ENCODE assay signal across 5 fruit fly cellular contexts in the genomic region with DNA sequence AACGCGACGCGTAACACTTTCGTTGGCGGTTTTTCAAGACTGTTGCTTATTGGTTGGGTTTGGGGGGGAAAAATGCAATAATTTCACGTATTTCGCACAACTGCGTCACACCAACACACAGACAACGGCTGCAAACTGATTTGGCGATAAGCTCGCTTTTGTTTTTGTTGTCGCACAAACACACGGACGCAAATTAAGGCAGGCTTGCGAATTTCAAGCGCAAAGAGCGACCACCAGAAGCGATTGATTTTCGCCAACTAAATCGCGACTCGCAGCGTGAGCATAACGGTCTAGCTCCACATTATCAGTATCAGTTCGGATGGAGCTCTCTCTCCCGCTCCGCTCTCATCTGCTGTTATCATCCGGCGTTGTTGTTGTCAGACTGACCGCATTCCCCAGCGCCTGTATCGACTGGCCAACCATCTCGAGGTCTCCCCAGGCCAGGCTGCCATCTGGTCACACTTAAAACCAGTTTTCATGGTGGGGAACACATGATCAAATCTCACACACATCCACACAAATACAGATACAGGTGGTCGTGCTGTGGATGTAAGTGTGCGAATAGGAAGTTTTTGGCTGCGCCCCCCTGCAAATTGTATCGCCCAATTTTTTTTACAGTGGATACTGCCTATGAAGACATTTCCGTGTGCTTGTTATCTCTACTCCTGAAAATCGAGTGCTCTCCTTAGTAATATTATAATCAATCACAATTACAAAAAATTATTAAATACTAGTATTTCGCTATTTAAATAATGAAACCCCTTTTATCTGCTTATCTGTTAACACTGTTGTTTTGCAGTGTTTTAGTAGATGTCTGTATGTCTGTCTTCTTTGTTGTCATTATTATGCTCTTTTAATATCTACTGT.
TF ChIP-seq lines count a peak whose summit lies in the region.

No protein-coding gene starts in this region.

- TF ChIP-seq CTCF in whole organism, embryonic (GFP tag; optimal IDR thresholded peaks at IDR 0.05; lab: Kevin White, UChicago), result no peak

TF ChIP-seq in whole organism, adult, 20 proteins besides CTCF, POLR2A, EP300 and RAD21 (continues in another document):
- TF ChIP-seq cic (GFP tag; optimal IDR thresholded peaks at IDR 0.05; lab: Kevin White, UChicago), result peak; percentile 90
- TF ChIP-seq CG14711 (tag; optimal IDR thresholded peaks at IDR 0.05; lab: Kevin White, UChicago), result peak; percentile 70
- TF ChIP-seq Hr96 (GFP tag; optimal IDR thresholded peaks at IDR 0.05; lab: Kevin White, UChicago), result peak; percentile 70
- peak; percentile 41 for TF ChIP-seq CG7045 (GFP tag; optimal IDR thresholded peaks at IDR 0.05; lab: Kevin White, UChicago)
- peak; percentile 79 for TF ChIP-seq kay (GFP tag; lab: Kevin White, UChicago; ENCODE audit: borderline replicate concordance)
- TF ChIP-seq ovo (GFP tag; optimal IDR thresholded peaks at IDR 0.05; lab: Kevin White, UChicago), result peak; percentile 84
- peak; percentile 97 for TF ChIP-seq pad (GFP tag; optimal IDR thresholded peaks at IDR 0.05; lab: Kevin White, UChicago)
- peak; percentile 63 for TF ChIP-seq CG5204 (GFP tag; optimal IDR thresholded peaks at IDR 0.05; lab: Kevin White, UChicago)
- TF ChIP-seq toe (GFP tag; optimal IDR thresholded peaks at IDR 0.05; lab: Kevin White, UChicago), result peak; percentile 58
- TF ChIP-seq CG7101 (tag; optimal IDR thresholded peaks at IDR 0.05; lab: Kevin White, UChicago), result peak; percentile 65
- TF ChIP-seq CG1620 (GFP tag; optimal IDR thresholded peaks at IDR 0.05; lab: Kevin White, UChicago), result peak; percentile 74
- TF ChIP-seq CG12768 (GFP tag; optimal IDR thresholded peaks at IDR 0.05; lab: Kevin White, UChicago), result peak; percentile 43
- peak; percentile 35 for TF ChIP-seq CG33017 (tag; optimal IDR thresholded peaks at IDR 0.05; lab: Kevin White, UChicago)
- peak; percentile 60 for TF ChIP-seq CG11617 (GFP tag; optimal IDR thresholded peaks at IDR 0.05; lab: Kevin White, UChicago)
- TF ChIP-seq bab1 (GFP tag; optimal IDR thresholded peaks at IDR 0.05; lab: Kevin White, UChicago), result peak; percentile 83
- no peak for TF ChIP-seq cnc (optimal IDR thresholded peaks at IDR 0.05; lab: Kevin White, UChicago)

TF ChIP-seq in whole organism, embryonic, 481 proteins besides CTCF, POLR2A, EP300 and RAD21 (continues in another document):
- TF ChIP-seq bigmax (GFP tag; optimal IDR thresholded peaks at IDR 0.05; lab: Kevin White, UChicago) (no peak), mirr (GFP tag; optimal IDR thresholded peaks at IDR 0.05; lab: Kevin White, UChicago) (peak; percentile 59), Hand (GFP tag; optimal IDR thresholded peaks at IDR 0.05; lab: Kevin White, UChicago) (peak; percentile 1), CG4424 (GFP tag; optimal IDR thresholded peaks at IDR 0.05; lab: Kevin White, UChicago) (peak; percentile 35), Nf-YB (GFP tag; optimal IDR thresholded peaks at IDR 0.05; lab: Kevin White, UChicago) (no peak), prd (optimal IDR thresholded peaks at IDR 0.05; lab: Kevin White, UChicago) (no peak), prd (GFP tag; IDR thresholded peaks at IDR 0.05; lab: Robert Waterston, UW) (peak; percentile 57; the same call in 2 of the 3 replicates), Myb (GFP tag; optimal IDR thresholded peaks at IDR 0.05; lab: Kevin White, UChicago) (peak; percentile 4), Sry-β (GFP tag; optimal IDR thresholded peaks at IDR 0.05; lab: Kevin White, UChicago) (no peak), C15 (GFP tag; IDR thresholded peaks at IDR 0.05; lab: Robert Waterston, UW) (no peak), Kr (GFP tag; optimal IDR thresholded peaks at IDR 0.05; lab: Kevin White, UChicago) (no peak), ci (GFP tag; IDR thresholded peaks at IDR 0.05; lab: Robert Waterston, UW) (peak; percentile 67; the same call in 2 of the 3 replicates), CG2120 (GFP tag; optimal IDR thresholded peaks at IDR 0.05; lab: Kevin White, UChicago) (peak; percentile 89), Usf (GFP tag; optimal IDR thresholded peaks at IDR 0.05; lab: Kevin White, UChicago) (peak; percentile 57), sug (tag; optimal IDR thresholded peaks at IDR 0.05; lab: Kevin White, UChicago) (peak; percentile 100), pum (GFP tag; optimal IDR thresholded peaks at IDR 0.05; lab: Kevin White, UChicago) (no peak)

TF ChIP-seq in whole organism, prepupa, 60 proteins besides CTCF, POLR2A, EP300 and RAD21 (continues in another document):
- TF ChIP-seq Hr39 (GFP tag; optimal IDR thresholded peaks at IDR 0.05; lab: Kevin White, UChicago) (peak; percentile 65), achi (GFP tag; optimal IDR thresholded peaks at IDR 0.05; lab: Kevin White, UChicago) (peak; percentile 59), lz (GFP tag; optimal IDR thresholded peaks at IDR 0.05; lab: Kevin White, UChicago) (peak; percentile 49), CG6276 (GFP tag; optimal IDR thresholded peaks at IDR 0.05; lab: Kevin White, UChicago) (peak; percentile 51), Ets21C (GFP tag; optimal IDR thresholded peaks at IDR 0.05; lab: Kevin White, UChicago) (no peak), CG6808 (GFP tag; optimal IDR thresholded peaks at IDR 0.05; lab: Kevin White, UChicago) (no peak), CG8632 (GFP tag; optimal IDR thresholded peaks at IDR 0.05; lab: Kevin White, UChicago) (peak; percentile 57), vri (GFP tag; optimal IDR thresholded peaks at IDR 0.05; lab: Kevin White, UChicago) (peak; percentile 54), CG3032 (tag; optimal IDR thresholded peaks at IDR 0.05; lab: Kevin White, UChicago) (peak; percentile 31), topi (GFP tag; optimal IDR thresholded peaks at IDR 0.05; lab: Kevin White, UChicago) (peak; percentile 70), CG8319 (GFP tag; optimal IDR thresholded peaks at IDR 0.05; lab: Kevin White, UChicago) (peak; percentile 93), CG11902 (GFP tag; optimal IDR thresholded peaks at IDR 0.05; lab: Kevin White, UChicago) (peak; percentile 27), CG6854 (GFP tag; optimal IDR thresholded peaks at IDR 0.05; lab: Kevin White, UChicago) (peak; percentile 95), CG16779 (tag; optimal IDR thresholded peaks at IDR 0.05; lab: Kevin White, UChicago) (no peak), CG31627 (GFP tag; optimal IDR thresholded peaks at IDR 0.05; lab: Kevin White, UChicago) (peak; percentile 69), CG10669 (GFP tag; optimal IDR thresholded peaks at IDR 0.05; lab: Kevin White, UChicago) (no peak), Sox14 (GFP tag; optimal IDR thresholded peaks at IDR 0.05; lab: Kevin White, UChicago) (peak; percentile 53)

TF ChIP-seq in whole organism, pupa, 21 proteins besides CTCF, POLR2A, EP300 and RAD21 (continues in another document):
- TF ChIP-seq Pif1B (GFP tag; optimal IDR thresholded peaks at IDR 0.05; lab: Kevin White, UChicago), result peak; percentile 61
- TF ChIP-seq rn (GFP tag; IDR thresholded peaks at IDR 0.05; lab: Robert Waterston, UW), result 0 out of 2 replicates have a peak, but pooled peaks have one; percentile 22
- peak; percentile 78; the same call in 1 of the 2 replicates for TF ChIP-seq CG32121 (GFP tag; IDR thresholded peaks at IDR 0.05; lab: Robert Waterston, UW)
- TF ChIP-seq EcR (GFP tag; optimal IDR thresholded peaks at IDR 0.05; lab: Kevin White, UChicago), result peak; percentile 54
- peak; percentile 59; the same call in 1 of the 2 replicates for TF ChIP-seq Ets98B (GFP tag; IDR thresholded peaks at IDR 0.05; lab: Robert Waterston, UW)
- no peak for TF ChIP-seq Snoo (tag; optimal IDR thresholded peaks at IDR 0.05; lab: Kevin White, UChicago)
- TF ChIP-seq CG34367 (tag; optimal IDR thresholded peaks at IDR 0.05; lab: Kevin White, UChicago), result no peak
- no peak for TF ChIP-seq CG9948 (tag; optimal IDR thresholded peaks at IDR 0.05; lab: Kevin White, UChicago)
- no peak for TF ChIP-seq CG10348 (GFP tag; IDR thresholded peaks at IDR 0.05; lab: Robert Waterston, UW)
- TF ChIP-seq fd96Ca (GFP tag; IDR thresholded peaks at IDR 0.05; lab: Robert Waterston, UW), result peak; percentile 65; the same call in 2 of the 3 replicates
- peak; percentile 4 for TF ChIP-seq gl (tag; optimal IDR thresholded peaks at IDR 0.05; lab: Kevin White, UChicago)
- peak; percentile 38 for TF ChIP-seq CG15710 (tag; optimal IDR thresholded peaks at IDR 0.05; lab: Kevin White, UChicago)
- TF ChIP-seq CG13204 (GFP tag; optimal IDR thresholded peaks at IDR 0.05; lab: Kevin White, UChicago), result peak; percentile 40
- no peak for TF ChIP-seq D1 (tag; optimal IDR thresholded peaks at IDR 0.05; lab: Kevin White, UChicago)
- TF ChIP-seq CG8159 (tag; optimal IDR thresholded peaks at IDR 0.05; lab: Kevin White, UChicago), result no peak
- no peak for TF ChIP-seq CG14655 (GFP tag; optimal IDR thresholded peaks at IDR 0.05; lab: Kevin White, UChicago)
- peak; percentile 56 for TF ChIP-seq Pif1A (GFP tag; optimal IDR thresholded peaks at IDR 0.05; lab: Kevin White, UChicago)
- peak; percentile 75 for TF ChIP-seq CG4496 (GFP tag; IDR thresholded peaks at IDR 0.05; lab: Robert Waterston, UW)

TF ChIP-seq in whole organism, wandering third instar larva, 38 proteins besides CTCF, POLR2A, EP300 and RAD21 (continues in another document):
- TF ChIP-seq jim (GFP tag; optimal IDR thresholded peaks at IDR 0.05; lab: Kevin White, UChicago), result no peak
- TF ChIP-seq Sp1 (GFP tag; optimal IDR thresholded peaks at IDR 0.05; lab: Kevin White, UChicago), result peak; percentile 52
- TF ChIP-seq HLH106 (tag; optimal IDR thresholded peaks at IDR 0.05; lab: Kevin White, UChicago), result peak; percentile 71
- TF ChIP-seq Dfd (GFP tag; optimal IDR thresholded peaks at IDR 0.05; lab: Kevin White, UChicago), result no peak
- TF ChIP-seq CrebA (GFP tag; optimal IDR thresholded peaks at IDR 0.05; lab: Kevin White, UChicago; ENCODE audit: borderline replicate concordance), result peak; percentile 51
- TF ChIP-seq Hr83 (GFP tag; optimal IDR thresholded peaks at IDR 0.05; lab: Kevin White, UChicago; ENCODE audit: poor library complexity, severe bottlenecking), result peak; percentile 4
- no peak for TF ChIP-seq Hr78 (GFP tag; optimal IDR thresholded peaks at IDR 0.05; lab: Kevin White, UChicago)
- TF ChIP-seq dl (GFP tag; optimal IDR thresholded peaks at IDR 0.05; lab: Kevin White, UChicago; ENCODE audit: insufficient read depth in 1 of 2, partially characterized antibody in 2 of 2), result peak; percentile 88 to 91
- TF ChIP-seq lola (GFP tag; optimal IDR thresholded peaks at IDR 0.05; lab: Kevin White, UChicago), result no peak
- no peak for TF ChIP-seq usp (GFP tag; optimal IDR thresholded peaks at IDR 0.05; lab: Kevin White, UChicago)
- TF ChIP-seq pan (optimal IDR thresholded peaks at IDR 0.05; lab: Kevin White, UChicago), result no peak
- TF ChIP-seq fru (GFP tag; optimal IDR thresholded peaks at IDR 0.05; lab: Kevin White, UChicago), result peak; percentile 59
- no peak for TF ChIP-seq Abd-B (GFP tag; optimal IDR thresholded peaks at IDR 0.05; lab: Kevin White, UChicago)
- peak; percentile 52 for TF ChIP-seq dmrt93B (GFP tag; optimal IDR thresholded peaks at IDR 0.05; lab: Kevin White, UChicago)
- peak; percentile 67 for TF ChIP-seq Vsx2 (GFP tag; optimal IDR thresholded peaks at IDR 0.05; lab: Kevin White, UChicago; ENCODE audit: partially characterized antibody)
- peak; percentile 3 for TF ChIP-seq N (GFP tag; optimal IDR thresholded peaks at IDR 0.05; lab: Kevin White, UChicago)
- TF ChIP-seq foxo (GFP tag; optimal IDR thresholded peaks at IDR 0.05; lab: Kevin White, UChicago), result peak in 1 of 2 experiments; percentile 61
- peak; percentile 73 for TF ChIP-seq rgr (GFP tag; optimal IDR thresholded peaks at IDR 0.05; lab: Kevin White, UChicago)
- peak; percentile 65 for TF ChIP-seq OdsH (GFP tag; optimal IDR thresholded peaks at IDR 0.05; lab: Kevin White, UChicago)
